Worm (Caenorhabditis elegans): Measurements from ENCODE around the gene col-98.

col-98 gene

DNA sequence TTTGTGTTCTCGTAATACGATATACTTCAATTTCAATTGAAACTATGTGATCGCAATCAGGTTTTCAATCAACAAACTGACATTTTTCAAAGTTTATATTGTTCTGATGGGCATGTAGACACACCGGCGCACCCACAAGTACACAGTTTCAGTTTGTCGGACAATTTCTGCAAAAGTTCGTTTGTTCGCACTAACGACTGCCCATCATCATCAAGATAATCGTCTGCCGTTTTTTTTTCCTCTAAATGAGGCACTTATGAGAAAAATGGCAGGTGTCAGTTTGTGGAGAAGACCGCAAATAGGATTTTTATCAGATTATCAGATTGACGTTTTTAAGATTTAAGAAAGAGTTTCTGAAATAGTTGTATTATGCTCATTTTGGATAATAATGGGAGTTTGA lies 48.0 kb downstream of the col-98 start (continued):
- TF ChIP-seq cey-2 (tag; optimal IDR thresholded peaks at IDR 0.05; ENCODE audit: borderline replicate concordance, insufficient read depth), result no peak
- TF ChIP-seq pqm-1 (tag; optimal IDR thresholded peaks at IDR 0.05), result no peak
- peak; percentile 92 for TF ChIP-seq dmd-6 (GFP tag; IDR thresholded peaks at IDR 0.05)
- no peak for TF ChIP-seq F26F4.8 (GFP tag; conservative IDR thresholded peaks at IDR 0.05)
- no peak for TF ChIP-seq nhr-77 (tag; optimal IDR thresholded peaks at IDR 0.05)
- 0 out of 2 replicates have a peak, but pooled peaks have one; percentile 16 for TF ChIP-seq zfp-3 (GFP tag; conservative IDR thresholded peaks at IDR 0.05)
- TF ChIP-seq ctbp-1 (GFP tag; IDR thresholded peaks at IDR 0.05), result no peak
- no peak for TF ChIP-seq nhr-42 (GFP tag; IDR thresholded peaks at IDR 0.05)
- TF ChIP-seq ztf-11 (tag; optimal IDR thresholded peaks at IDR 0.05), result no peak
- no peak for TF ChIP-seq mep-1 (tag; optimal IDR thresholded peaks at IDR 0.05)
- TF ChIP-seq sdz-12 (GFP tag; optimal IDR thresholded peaks at IDR 0.05), result no peak
- TF ChIP-seq madf-5 (GFP tag; IDR thresholded peaks at IDR 0.05), result no peak
- TF ChIP-seq ceh-32 (tag; optimal IDR thresholded peaks at IDR 0.05; ENCODE audit: poor library complexity), result no peak
- no peak for TF ChIP-seq zip-2 (tag; optimal IDR thresholded peaks at IDR 0.05)
- TF ChIP-seq T20F7.1 (GFP tag; optimal IDR thresholded peaks at IDR 0.05), result no peak
- no peak for TF ChIP-seq unc-62 (GFP tag; optimal IDR thresholded peaks at IDR 0.05 in 1 of 2)
- TF ChIP-seq unc-62 (tag; optimal IDR thresholded peaks at IDR 0.05), result no peak
- TF ChIP-seq daf-16 (GFP tag; optimal IDR thresholded peaks at IDR 0.05), result no peak
- TF ChIP-seq daf-16 (tag; optimal IDR thresholded peaks at IDR 0.05), result peak; percentile 6
- no peak for TF ChIP-seq nhr-6 (tag; optimal IDR thresholded peaks at IDR 0.05)
- no peak for TF ChIP-seq nhr-28 (tag; optimal IDR thresholded peaks at IDR 0.05)
- no peak for TF ChIP-seq nhr-237 (tag; optimal IDR thresholded peaks at IDR 0.05)
- TF ChIP-seq zip-11 (GFP tag; IDR thresholded peaks at IDR 0.05), result no peak
- no peak for TF ChIP-seq lir-3 (tag; optimal IDR thresholded peaks at IDR 0.05)
- TF ChIP-seq dmd-9 (GFP tag; IDR thresholded peaks at IDR 0.05), result no peak
- TF ChIP-seq jun-1 (tag; optimal IDR thresholded peaks at IDR 0.05), result no peak
- no peak for TF ChIP-seq lin-13 (GFP tag; optimal IDR thresholded peaks at IDR 0.05)
- TF ChIP-seq pha-4 (GFP tag; IDR thresholded peaks at IDR 0.05), result 0 out of 2 replicates have a peak, but pooled peaks have one; percentile 7
- no peak for TF ChIP-seq pha-4 (tag; optimal IDR thresholded peaks at IDR 0.05)
- TF ChIP-seq lim-7 (GFP tag; IDR thresholded peaks at IDR 0.05), result no peak
- TF ChIP-seq duxl-1 (tag; optimal IDR thresholded peaks at IDR 0.05; ENCODE audit: poor library complexity), result no peak
- TF ChIP-seq snpc-4 (tag; optimal IDR thresholded peaks at IDR 0.05), result no peak
- TF ChIP-seq Y5F2A.4 (GFP tag; optimal IDR thresholded peaks at IDR 0.05), result no peak
- TF ChIP-seq nhr-11 (tag; optimal IDR thresholded peaks at IDR 0.05), result no peak
- no peak for TF ChIP-seq lin-38 (GFP tag; IDR thresholded peaks at IDR 0.05)
- TF ChIP-seq T26A8.4 (GFP tag; IDR thresholded peaks at IDR 0.05), result 0 out of 2 replicates have a peak, but pooled peaks have one; percentile 36
- no peak for TF ChIP-seq ceh-28 (tag; optimal IDR thresholded peaks at IDR 0.05)
- TF ChIP-seq nhr-48 (tag; optimal IDR thresholded peaks at IDR 0.05), result peak; percentile 72
- TF ChIP-seq hmg-1.1 (GFP tag; IDR thresholded peaks at IDR 0.05), result no peak
- TF ChIP-seq lin-1 (GFP tag; IDR thresholded peaks at IDR 0.05), result no peak
- TF ChIP-seq mdt-29 (GFP tag; IDR thresholded peaks at IDR 0.05), result no peak
- no peak for TF ChIP-seq rbr-2 (tag; optimal IDR thresholded peaks at IDR 0.05)
- no peak for TF ChIP-seq zfp-2 (tag; optimal IDR thresholded peaks at IDR 0.05)
- peak; percentile 15 for TF ChIP-seq hlh-11 (tag; optimal IDR thresholded peaks at IDR 0.05)
- TF ChIP-seq ztf-7 (tag; optimal IDR thresholded peaks at IDR 0.05), result no peak
- no peak for TF ChIP-seq nhr-25 (tag; optimal IDR thresholded peaks at IDR 0.05; ENCODE audit: borderline replicate concordance, insufficient read depth)
- TF ChIP-seq Y48G9A.11 (GFP tag; IDR thresholded peaks at IDR 0.05), result no peak
- TF ChIP-seq mxl-3 (GFP tag; optimal IDR thresholded peaks at IDR 0.05), result no peak
- no peak for TF ChIP-seq ZK546.5 (tag; optimal IDR thresholded peaks at IDR 0.05)

Measured in whole organism, L4 larva.